Fruit fly (Drosophila melanogaster): ENCODE results near the gene CG7560.

Gene CG7560

DNA sequence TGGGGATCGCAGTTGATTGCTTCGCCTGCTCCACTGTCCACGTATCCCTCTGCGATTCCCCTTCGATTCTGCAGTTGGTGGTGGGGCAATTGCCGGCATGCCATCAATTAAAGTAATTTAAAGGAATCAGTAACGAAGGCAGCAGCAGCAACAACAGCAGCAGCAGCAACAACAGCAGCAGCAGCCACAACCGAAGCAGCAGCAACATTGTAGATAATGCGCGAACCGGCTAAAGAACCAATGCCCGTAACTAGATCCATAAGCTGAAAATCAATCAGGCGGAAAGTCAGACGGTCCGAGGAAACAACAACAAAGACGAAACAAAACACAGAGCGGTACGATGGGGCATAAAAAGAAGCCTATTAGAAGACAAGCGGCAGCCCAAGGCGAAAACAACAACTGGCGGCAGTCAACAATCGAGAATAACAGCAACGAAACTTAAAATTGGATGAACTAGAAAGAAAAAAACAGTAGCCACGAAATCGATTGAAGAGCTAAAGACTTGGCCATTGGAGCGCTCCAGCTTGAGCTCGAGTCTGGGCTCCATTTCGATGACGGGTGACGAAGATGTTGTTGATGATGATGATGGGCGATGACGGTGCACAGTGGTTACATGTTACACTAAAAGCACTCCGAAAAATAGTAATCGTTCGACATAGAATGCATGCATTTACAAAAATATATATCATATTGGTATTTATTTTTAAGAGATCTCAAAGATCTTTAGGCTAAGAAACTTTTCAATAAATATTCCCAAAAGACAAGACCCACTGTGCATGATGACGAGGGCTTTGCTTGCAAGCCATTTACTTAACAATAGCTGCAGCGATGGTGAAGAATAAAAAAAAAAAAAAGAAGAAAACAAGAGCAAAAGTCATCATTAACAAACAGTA is 19.4 kb upstream of the CG7560 start (continued):
- TF ChIP-seq CG31441 (GFP tag; IDR thresholded peaks at IDR 0.05) = peak; percentile 95
- no peak for TF ChIP-seq Lpt (GFP tag; optimal IDR thresholded peaks at IDR 0.05)
- TF ChIP-seq Trl (optimal IDR thresholded peaks at IDR 0.05) = no peak
- peak; percentile 86 for TF ChIP-seq Trl (GFP tag; optimal IDR thresholded peaks at IDR 0.05)
- TF ChIP-seq pho (GFP tag; optimal IDR thresholded peaks at IDR 0.05) = peak; percentile 90
- peak; percentile 94 for TF ChIP-seq ase (GFP tag; IDR thresholded peaks at IDR 0.05)
- no peak for TF ChIP-seq unc-4 (GFP tag; IDR thresholded peaks at IDR 0.05; ENCODE audit: partially characterized antibody)
- peak; percentile 99 for TF ChIP-seq otp (GFP tag; IDR thresholded peaks at IDR 0.05)
- TF ChIP-seq Atf-2 (GFP tag; optimal IDR thresholded peaks at IDR 0.05) = peak; percentile 93
- no peak for TF ChIP-seq mirr (GFP tag; optimal IDR thresholded peaks at IDR 0.05)
- TF ChIP-seq CG17186 (GFP tag; optimal IDR thresholded peaks at IDR 0.05) = peak; percentile 78
- peak; percentile 49 for TF ChIP-seq sima (GFP tag; optimal IDR thresholded peaks at IDR 0.05)
- peak; percentile 94 for TF ChIP-seq fd96Cb (tag; optimal IDR thresholded peaks at IDR 0.05)
- peak; percentile 89 for TF ChIP-seq CG7786 (GFP tag; optimal IDR thresholded peaks at IDR 0.05)
- TF ChIP-seq Bteb2 (GFP tag; optimal IDR thresholded peaks at IDR 0.05) = peak; percentile 90
- peak; percentile 94 for TF ChIP-seq CG3407 (GFP tag; optimal IDR thresholded peaks at IDR 0.05)
- TF ChIP-seq CG10565 (GFP tag; optimal IDR thresholded peaks at IDR 0.05) = peak; percentile 52
- TF ChIP-seq CG3838 (GFP tag; optimal IDR thresholded peaks at IDR 0.05) = peak; percentile 91
- TF ChIP-seq slp2 (GFP tag; optimal IDR thresholded peaks at IDR 0.05) = peak; percentile 95
- TF ChIP-seq CG12155 (GFP tag; optimal IDR thresholded peaks at IDR 0.05) = peak; percentile 91
- peak; percentile 56; the same call in 1 of the 2 replicates for TF ChIP-seq Doc2 (GFP tag; IDR thresholded peaks at IDR 0.05)
- no peak for TF ChIP-seq CG42726 (GFP tag; IDR thresholded peaks at IDR 0.05; ENCODE audit: partially characterized antibody)
- TF ChIP-seq CG12104 (GFP tag; optimal IDR thresholded peaks at IDR 0.05) = peak; percentile 89
- peak; percentile 95 for TF ChIP-seq Chrac-16 (GFP tag; optimal IDR thresholded peaks at IDR 0.05)
- peak; percentile 90 for TF ChIP-seq CG14710 (tag; optimal IDR thresholded peaks at IDR 0.05)
- TF ChIP-seq CG3065 (GFP tag; optimal IDR thresholded peaks at IDR 0.05) = peak; percentile 92
- peak; percentile 90 for TF ChIP-seq en (GFP tag; optimal IDR thresholded peaks at IDR 0.05)
- peak; percentile 96 for TF ChIP-seq CG12219 (GFP tag; optimal IDR thresholded peaks at IDR 0.05)
- peak; percentile 69 for TF ChIP-seq CG3163 (GFP tag; optimal IDR thresholded peaks at IDR 0.05)
- TF ChIP-seq CG11456 (GFP tag; IDR thresholded peaks at IDR 0.05) = peak; percentile 85
- peak; percentile 89 for TF ChIP-seq trh (GFP tag; optimal IDR thresholded peaks at IDR 0.05)
- TF ChIP-seq lab (GFP tag; optimal IDR thresholded peaks at IDR 0.05) = peak; percentile 89
- TF ChIP-seq exex (tag; optimal IDR thresholded peaks at IDR 0.05) = peak; percentile 65
- TF ChIP-seq Nf-YA (GFP tag; IDR thresholded peaks at IDR 0.05) = peak; percentile 93
- no peak for TF ChIP-seq cad (GFP tag; optimal IDR thresholded peaks at IDR 0.05)
- peak; percentile 79 for TF ChIP-seq CG18011 (GFP tag; optimal IDR thresholded peaks at IDR 0.05)
- TF ChIP-seq Optix (GFP tag; IDR thresholded peaks at IDR 0.05) = peak; percentile 95
- peak; percentile 100 for TF ChIP-seq sens (GFP tag)
- TF ChIP-seq CG5953 (GFP tag; IDR thresholded peaks at IDR 0.05) = peak; percentile 92
- TF ChIP-seq CG3847 (GFP tag; IDR thresholded peaks at IDR 0.05) = peak; percentile 91
- peak; percentile 98 for TF ChIP-seq CG2712 (tag; optimal IDR thresholded peaks at IDR 0.05)
- no peak for TF ChIP-seq sc (optimal IDR thresholded peaks at IDR 0.05)
- peak; percentile 92 for TF ChIP-seq sc (GFP tag; optimal IDR thresholded peaks at IDR 0.05)
- TF ChIP-seq CG2116 (GFP tag; optimal IDR thresholded peaks at IDR 0.05) = peak; percentile 74
- TF ChIP-seq her (GFP tag; optimal IDR thresholded peaks at IDR 0.05) = peak; percentile 87
- TF ChIP-seq CG7928 (GFP tag; optimal IDR thresholded peaks at IDR 0.05) = peak; percentile 26
- peak; percentile 94 for TF ChIP-seq CG10209 (GFP tag; optimal IDR thresholded peaks at IDR 0.05)
- TF ChIP-seq gem (tag; optimal IDR thresholded peaks at IDR 0.05) = peak; percentile 96
- no peak for TF ChIP-seq ash1 (GFP tag; optimal IDR thresholded peaks at IDR 0.05)
- TF ChIP-seq CG1792 (GFP tag; optimal IDR thresholded peaks at IDR 0.05) = no peak
